Worm (Caenorhabditis elegans): Measurements from ENCODE around the gene ndua-5.

DNA sequence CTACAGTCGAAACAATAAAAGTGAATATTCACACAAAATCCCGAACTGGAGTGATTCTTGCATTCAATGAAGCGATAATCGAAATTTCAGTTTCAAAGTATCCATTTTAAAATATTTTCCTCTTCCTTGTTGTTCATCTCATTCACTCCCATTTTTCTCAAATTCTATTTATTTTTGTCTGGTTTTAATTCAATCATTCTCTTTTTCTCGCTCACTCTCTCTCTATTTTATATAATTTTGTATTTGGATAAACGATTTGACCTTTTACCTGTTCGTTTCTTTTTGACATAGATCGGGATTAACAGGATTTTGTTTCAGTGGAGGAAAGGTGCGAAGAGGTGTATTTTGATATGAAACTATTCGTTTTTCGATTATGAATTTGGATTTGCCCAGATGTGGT is 21.3 kb upstream of the ndua-5 start, which contains the start of gene T05A1.5:
- TF ChIP-seq sma-3 (GFP tag; optimal IDR thresholded peaks at IDR 0.05) (no peak), fos-1 (tag; optimal IDR thresholded peaks at IDR 0.05) (no peak), ztf-1 (GFP tag; conservative IDR thresholded peaks at IDR 0.05) (no peak), snpc-4 (tag; optimal IDR thresholded peaks at IDR 0.05) (no peak)
